Fruit fly (Drosophila melanogaster): ENCODE results near the gene CG3815.

DNA sequence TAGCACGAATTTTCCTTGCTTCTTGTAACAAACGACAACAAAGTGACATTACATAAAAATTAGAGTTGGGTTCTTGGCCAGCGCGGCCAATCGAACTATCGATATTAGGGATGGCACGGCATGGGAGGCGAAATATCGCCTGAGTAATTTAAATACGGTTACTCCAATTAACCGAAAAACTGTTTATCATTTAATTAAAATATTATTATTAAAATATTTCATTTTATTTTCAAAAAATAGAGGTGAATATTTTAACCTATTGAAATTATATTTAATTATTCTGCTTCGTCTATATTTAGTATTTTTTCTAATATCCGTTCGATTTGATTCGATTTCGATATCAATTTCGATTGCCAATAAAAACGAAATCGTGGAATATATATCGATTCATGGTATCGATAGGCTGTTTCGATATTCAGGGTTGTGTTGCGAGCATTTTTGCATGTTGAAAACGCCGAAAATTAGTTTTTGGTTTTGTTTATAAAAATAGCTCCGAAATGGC lies 39.7 kb upstream of the CG3815 start, which contains the start of the genes Rbcn-3A and Spx:
- TF ChIP-seq CG8478 (optimal IDR thresholded peaks at IDR 0.05) (no peak), CTCF (optimal IDR thresholded peaks at IDR 0.05) (no peak)
